Fruit fly (Drosophila melanogaster) whole organism, wandering third instar larva: ENCODE results near the gene CG45002.

Source experiments
- Dfd ChIP-seq: fragments of >200 bp; optimal IDR thresholded peaks from 2 replicates; lab custom pipeline; 2017; ENCODE audit warnings: missing biosample characterization, missing genetic modification characterization
- HLH106 ChIP-seq: fragments of 200-800 bp; optimal IDR thresholded peaks from 3 replicates; lab custom pipeline; 2019; ENCODE audit warnings: missing biosample characterization, mild to moderate bottlenecking, missing genetic modification characterization, moderate library complexity
- Myc ChIP-seq: fragments of >200 bp; optimal IDR thresholded peaks from 2 replicates; lab custom pipeline; 2017
- Rel ChIP-seq, 2 experiments: fragments of 200-800 bp; sonication (Bioruptor generic) in 1 of 2; optimal IDR thresholded peaks; 2 replicates in 1 of 2; 3 replicates in 1 of 2; lab custom pipeline; 2016 to 2019; ENCODE audit warnings: mild to moderate bottlenecking in 2 of 2, missing biosample characterization in 2 of 2, missing genetic modification characterization in 2 of 2, moderate library complexity in 1 of 2
- dl ChIP-seq, 2 experiments: fragments of 175-275, 200-275 bp in 1 of 2; fragments of 200-275 bp in 1 of 2; sonication (Bioruptor generic); optimal IDR thresholded peaks; lab custom pipeline; 2018; ENCODE audit warnings: mild to moderate bottlenecking in 2 of 2, missing biosample characterization in 2 of 2, missing genetic modification characterization in 2 of 2, moderate library complexity in 2 of 2; ENCODE audit not compliant: partially characterized antibody in 2 of 2, insufficient read depth in 1 of 2
- ey ChIP-seq: fragments of 200-800 bp; sonication (Bioruptor generic); optimal IDR thresholded peaks from 2 replicates; lab custom pipeline; 2016; ENCODE audit warnings: missing biosample characterization, missing genetic modification characterization
- fru ChIP-seq: fragments of 200-800 bp; sonication (Bioruptor generic); optimal IDR thresholded peaks from 3 replicates; lab custom pipeline; 2016; ENCODE audit warnings: missing biosample characterization, mild to moderate bottlenecking, missing genetic modification characterization
- lola ChIP-seq: fragments of >200 bp; optimal IDR thresholded peaks from 2 replicates; lab custom pipeline; 2017; ENCODE audit warnings: missing biosample characterization, missing genetic modification characterization
- psq ChIP-seq: fragments of 200-800 bp; sonication (Bioruptor generic); optimal IDR thresholded peaks from 3 replicates; lab custom pipeline; 2017; ENCODE audit warnings: missing biosample characterization, mild to moderate bottlenecking, missing genetic modification characterization, moderate library complexity
- usp ChIP-seq: fragments of >200 bp; optimal IDR thresholded peaks from 2 replicates; lab custom pipeline; 2017; ENCODE audit warnings: missing biosample characterization, missing genetic modification characterization

DNA sequence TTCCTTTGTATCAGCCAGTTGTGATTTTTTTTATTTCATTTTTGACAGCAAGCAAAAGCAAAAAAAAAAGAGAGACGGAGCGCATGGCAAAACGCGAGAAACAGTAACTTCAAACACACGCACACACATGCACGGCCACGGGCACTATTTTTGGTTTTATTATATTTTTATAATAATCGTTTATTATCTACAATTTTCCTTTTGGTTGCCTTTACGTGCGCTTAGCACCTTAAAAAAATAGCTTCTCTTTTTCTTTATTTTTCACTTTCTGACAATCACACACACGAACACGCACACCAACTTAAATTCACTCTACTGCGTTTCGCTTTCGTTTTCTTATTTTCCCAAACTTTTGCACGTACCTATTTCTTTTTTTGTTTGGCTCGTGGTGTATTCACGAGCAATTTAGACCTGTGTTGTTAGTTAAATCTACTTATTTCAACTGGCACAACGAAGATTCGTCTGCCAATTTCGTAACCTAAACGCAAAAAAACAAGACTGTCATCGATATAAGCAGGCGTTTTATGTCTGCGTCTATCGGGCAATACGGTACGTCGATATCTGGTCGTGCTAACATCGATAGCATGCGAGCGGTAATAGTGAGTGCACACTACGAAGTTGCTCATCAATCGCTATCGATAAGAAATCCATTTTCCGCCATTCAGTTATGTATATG lies 98.2 kb downstream of the CG45002 start, which contains the start of gene Ubr1:
- TF ChIP-seq psq (GFP tag; lab: Kevin White, UChicago) (peak; percentile 22), fru (GFP tag; lab: Kevin White, UChicago) (no peak), lola (GFP tag; lab: Kevin White, UChicago) (no peak), Myc (lab: Kevin White, UChicago) (no peak), ey (GFP tag; lab: Kevin White, UChicago) (no peak), usp (no peak), dl (GFP tag; optimal IDR thresholded peaks at IDR 0.05; lab: Kevin White, UChicago; ENCODE audit: insufficient read depth in 1 of 2, partially characterized antibody in 2 of 2) (peak; percentile 47 to 57), Rel (GFP tag; optimal IDR thresholded peaks at IDR 0.05; lab: Kevin White, UChicago) (peak; percentile 1), Rel (tag; optimal IDR thresholded peaks at IDR 0.05; lab: Kevin White, UChicago) (no peak), Dfd (GFP tag; lab: Kevin White, UChicago) (no peak), HLH106 (tag; lab: Kevin White, UChicago) (no peak)
